Fruit fly (Drosophila melanogaster) whole organism, embryonic: Measurements from ENCODE around the gene CG1622.

Experiments
- BtbVII ChIP-seq: fragments of 200-800 bp; sonication (Bioruptor generic); optimal IDR thresholded peaks from 3 replicates; lab custom pipeline; 2017; ENCODE audit warnings: missing biosample characterization, mild to moderate bottlenecking, missing genetic modification characterization
- CG10147 ChIP-seq: fragments of 200-800 bp; sonication (Bioruptor generic); optimal IDR thresholded peaks from 2 replicates; lab custom pipeline; 2019; ENCODE audit warnings: missing biosample characterization, mild to moderate bottlenecking, missing genetic modification characterization, moderate library complexity
- CG10209 ChIP-seq: fragments of 200-800 bp; sonication (Bioruptor generic); optimal IDR thresholded peaks from 3 replicates; lab custom pipeline; 2017; ENCODE audit warnings: missing biosample characterization, mild to moderate bottlenecking, missing genetic modification characterization, missing genetic modification reagents
- CG10431 ChIP-seq: fragments of 200-800 bp; sonication (Bioruptor generic); optimal IDR thresholded peaks from 3 replicates; lab custom pipeline; 2018; ENCODE audit warnings: missing biosample characterization, mild to moderate bottlenecking, missing genetic modification characterization
- CG10462 ChIP-seq: fragments of 200-800 bp; sonication (Bioruptor generic); optimal IDR thresholded peaks from 2 replicates; lab custom pipeline; 2016; ENCODE audit warnings: missing biosample characterization, missing genetic modification characterization
- CG10979 ChIP-seq: fragments of 200-800 bp; sonication (Bioruptor generic); optimal IDR thresholded peaks from 2 replicates; lab custom pipeline; 2018; ENCODE audit warnings: missing biosample characterization, mild to moderate bottlenecking, missing genetic modification characterization, moderate library complexity
- CG12155 ChIP-seq: fragments of 200-800 bp; sonication (Bioruptor generic); optimal IDR thresholded peaks from 3 replicates; lab custom pipeline; 2016; ENCODE audit warnings: missing biosample characterization, missing genetic modification characterization
- CG1233 ChIP-seq: fragments of 200-800 bp; sonication (Bioruptor generic); optimal IDR thresholded peaks from 4 replicates; lab custom pipeline; 2018; ENCODE audit warnings: missing biosample characterization, mild to moderate bottlenecking, missing genetic modification characterization
- CG12659 ChIP-seq: fragments of 200-800 bp; sonication (Bioruptor generic); optimal IDR thresholded peaks from 3 replicates; lab custom pipeline; 2017; ENCODE audit warnings: mild to moderate bottlenecking, missing biosample characterization, missing genetic modification reagents, missing genetic modification characterization
- CG13775 ChIP-seq: fragments of 200-800 bp; sonication (Bioruptor generic); optimal IDR thresholded peaks from 3 replicates; lab custom pipeline; 2017; ENCODE audit warnings: missing biosample characterization, mild to moderate bottlenecking, missing genetic modification characterization
- CG16815 ChIP-seq: fragments of 200-800 bp; sonication (Bioruptor generic); optimal IDR thresholded peaks from 3 replicates; lab custom pipeline; 2017; ENCODE audit warnings: missing biosample characterization, mild to moderate bottlenecking, missing genetic modification characterization
- CG17361 ChIP-seq: fragments of 200-800 bp; sonication (Bioruptor generic); IDR thresholded peaks from 3 replicates; pipeline ENCODE4 v1.3.6; 2022; ENCODE audit warnings: missing biosample characterization, missing genetic modification characterization
- CG17385 ChIP-seq: fragments of 200-800 bp; sonication (Bioruptor generic); optimal IDR thresholded peaks from 3 replicates; lab custom pipeline; 2018; ENCODE audit warnings: missing biosample characterization, mild to moderate bottlenecking, missing genetic modification characterization
- CG18599 ChIP-seq: fragments of 200-800 bp; sonication (Bioruptor generic); optimal IDR thresholded peaks from 3 replicates; lab custom pipeline; 2017; ENCODE audit warnings: missing biosample characterization, missing genetic modification characterization, mild to moderate bottlenecking, moderate library complexity, missing genetic modification reagents
- CG2120 ChIP-seq: fragments of 200-800 bp; sonication (Bioruptor generic); optimal IDR thresholded peaks from 3 replicates; lab custom pipeline; 2016; ENCODE audit warnings: missing biosample characterization, missing genetic modification characterization
- CG32532 ChIP-seq: fragments of 200-800 bp; sonication (Bioruptor generic); IDR thresholded peaks from 2 replicates; pipeline ENCODE4 v1.3.6; 2022; ENCODE audit warnings: missing biosample characterization, missing genetic modification characterization
- CG3407 ChIP-seq: fragments of 200-800 bp; sonication (Bioruptor generic); optimal IDR thresholded peaks from 2 replicates; lab custom pipeline; 2018; ENCODE audit warnings: missing biosample characterization, mild to moderate bottlenecking, missing genetic modification characterization
- CG4360 ChIP-seq: fragments of 200-800 bp; sonication (Bioruptor generic); IDR thresholded peaks from 2 replicates; pipeline ENCODE4 v1.3.6; 2022; ENCODE audit warnings: missing biosample characterization, missing genetic modification characterization
- CG4820 ChIP-seq: fragments of 200-800 bp; sonication (Bioruptor generic); optimal IDR thresholded peaks from 3 replicates; lab custom pipeline; 2016; ENCODE audit warnings: missing biosample characterization, missing genetic modification characterization
- CG6175 ChIP-seq: fragments of 200-800 bp; sonication (Bioruptor generic); IDR thresholded peaks from 3 replicates; pipeline ENCODE4 v1.3.6; 2022; ENCODE audit warnings: missing biosample characterization, missing genetic modification characterization
- CG8290 ChIP-seq, 3 experiments: fragments of 200-800 bp; sonication (Bioruptor generic); optimal IDR thresholded peaks; 2 replicates each; lab custom pipeline; 2016 to 2019; ENCODE audit warnings: missing biosample characterization in 3 of 3, missing genetic modification characterization in 3 of 3, mild to moderate bottlenecking in 2 of 3, moderate library complexity in 1 of 3
- CG8924 ChIP-seq: fragments of 200-800 bp; optimal IDR thresholded peaks from 3 replicates; lab custom pipeline; 2019; ENCODE audit warnings: missing biosample characterization, mild to moderate bottlenecking, missing genetic modification characterization, moderate library complexity
- CG9437 ChIP-seq: fragments of 200-800 bp; sonication (Bioruptor generic); optimal IDR thresholded peaks from 2 replicates; lab custom pipeline; 2018; ENCODE audit warnings: missing biosample characterization, mild to moderate bottlenecking, missing genetic modification characterization
- Deaf1 ChIP-seq: fragments of 200-800 bp; optimal IDR thresholded peaks from 3 replicates; lab custom pipeline; 2019; ENCODE audit warnings: missing biosample characterization, mild to moderate bottlenecking, missing genetic modification characterization, moderate library complexity
- Dek ChIP-seq: fragments of 200-800 bp; sonication (Bioruptor generic); optimal IDR thresholded peaks from 3 replicates; lab custom pipeline; 2019; ENCODE audit warnings: missing biosample characterization, mild to moderate bottlenecking, missing genetic modification characterization, moderate library complexity
- Hr3 ChIP-seq: fragments of 200-800 bp; sonication (Bioruptor generic); optimal IDR thresholded peaks from 3 replicates; lab custom pipeline; 2016; ENCODE audit warnings: missing biosample characterization, missing genetic modification characterization
- Jarid2 ChIP-seq: fragments of 200-800 bp; sonication (Bioruptor generic); optimal IDR thresholded peaks from 3 replicates; lab custom pipeline; 2017; ENCODE audit warnings: mild to moderate bottlenecking, missing biosample characterization, missing genetic modification reagents, missing genetic modification characterization
- Meics ChIP-seq: fragments of 200-800 bp; sonication (Bioruptor generic); optimal IDR thresholded peaks from 2 replicates; lab custom pipeline; 2017; ENCODE audit warnings: missing biosample characterization, mild to moderate bottlenecking, missing genetic modification characterization
- Rfx ChIP-seq: fragments of 200-800 bp; sonication (Bioruptor generic); IDR thresholded peaks from 2 replicates; pipeline ENCODE4 v1.3.6; 2022; ENCODE audit warnings: missing biosample characterization, missing genetic modification characterization
- Xbp1 ChIP-seq: fragments of 200-800 bp; sonication (Bioruptor generic); optimal IDR thresholded peaks from 3 replicates; lab custom pipeline; 2016; ENCODE audit warnings: missing biosample characterization, mild to moderate bottlenecking, missing genetic modification characterization
- al ChIP-seq: fragments of 200-800 bp; sonication (Bioruptor generic); IDR thresholded peaks from 2 replicates; pipeline ENCODE4 v1.3.6; 2022; ENCODE audit warnings: missing biosample characterization, missing genetic modification characterization
- bcd ChIP-seq: fragments of 200-800 bp; sonication (Bioruptor generic); optimal IDR thresholded peaks from 2 replicates; lab custom pipeline; 2017; ENCODE audit warnings: missing biosample characterization, mild to moderate bottlenecking, missing genetic modification characterization
- bsh ChIP-seq, 2 experiments: fragments of 200-800 bp; sonication (Bioruptor generic); optimal IDR thresholded peaks; 2 replicates each; lab custom pipeline; 2017 to 2018; ENCODE audit warnings: mild to moderate bottlenecking in 2 of 2, missing biosample characterization in 2 of 2, missing genetic modification characterization in 2 of 2, moderate library complexity in 1 of 2
- cwo ChIP-seq: fragments of 200-800 bp; sonication (Bioruptor generic); optimal IDR thresholded peaks from 3 replicates; lab custom pipeline; 2017; ENCODE audit warnings: missing biosample characterization, missing genetic modification characterization, mild to moderate bottlenecking, moderate library complexity, missing genetic modification reagents
- grau ChIP-seq: fragments of 200-800 bp; optimal IDR thresholded peaks from 3 replicates; lab custom pipeline; 2019; ENCODE audit warnings: missing biosample characterization, mild to moderate bottlenecking, missing genetic modification characterization, moderate library complexity
- ind ChIP-seq: fragments of 200-800 bp; sonication (Bioruptor generic); optimal IDR thresholded peaks from 3 replicates; lab custom pipeline; 2016; ENCODE audit warnings: missing biosample characterization, missing genetic modification characterization
- lab ChIP-seq: fragments of 200-800 bp; sonication (Bioruptor generic); optimal IDR thresholded peaks from 3 replicates; lab custom pipeline; 2017; ENCODE audit warnings: missing biosample characterization, missing genetic modification characterization, mild to moderate bottlenecking, moderate library complexity, missing genetic modification reagents
- mam ChIP-seq: fragments of 200-800 bp; sonication (Bioruptor generic); optimal IDR thresholded peaks from 3 replicates; lab custom pipeline; 2016; ENCODE audit warnings: missing biosample characterization, missing genetic modification characterization
- pho ChIP-seq: fragments of 200-800 bp; sonication (Bioruptor generic); optimal IDR thresholded peaks from 2 replicates; lab custom pipeline; 2016; ENCODE audit warnings: missing biosample characterization, missing genetic modification characterization
- phol ChIP-seq: fragments of 200-800 bp; sonication (Bioruptor generic); optimal IDR thresholded peaks from 3 replicates; lab custom pipeline; 2018; ENCODE audit warnings: missing biosample characterization, mild to moderate bottlenecking, missing genetic modification characterization, moderate library complexity
- prd ChIP-seq, 3 experiments: fragments of >200 bp in 2 of 3; fragments of 200-800 bp in 1 of 3; sonication (Bioruptor generic) in 1 of 3; optimal IDR thresholded peaks in 2 of 3; IDR thresholded peaks in 1 of 3; 2 replicates in 2 of 3; 3 replicates in 1 of 3; pipeline versions ENCODE4 v1.3.6 to Lab custom; 2017 to 2022; ENCODE audit warnings: missing biosample characterization in 1 of 3, missing genetic modification characterization in 1 of 3
- row ChIP-seq: fragments of 200-800 bp; sonication (Bioruptor generic); IDR thresholded peaks from 3 replicates; pipeline ENCODE4 v1.3.6; 2022; ENCODE audit warnings: missing biosample characterization, missing genetic modification characterization
- sens-2 ChIP-seq: fragments of 200-800 bp; sonication (Bioruptor generic); IDR thresholded peaks from 2 replicates; pipeline ENCODE4 v1.3.6; 2022; ENCODE audit warnings: missing biosample characterization, missing genetic modification characterization
- sisA ChIP-seq: fragments of 200-800 bp; sonication (Bioruptor generic); IDR thresholded peaks from 2 replicates; pipeline ENCODE4 v1.3.6; 2022; ENCODE audit warnings: missing biosample characterization, missing genetic modification characterization
- tio ChIP-seq: fragments of 200-800 bp; sonication (Bioruptor generic); optimal IDR thresholded peaks from 2 replicates; lab custom pipeline; 2017; ENCODE audit warnings: missing biosample characterization, missing genetic modification characterization, inconsistent platforms
- unpg ChIP-seq: fragments of 200-800 bp; sonication (Bioruptor generic); optimal IDR thresholded peaks from 3 replicates; lab custom pipeline; 2018; ENCODE audit warnings: missing biosample characterization, mild to moderate bottlenecking, missing genetic modification characterization, moderate library complexity
- wdn ChIP-seq: fragments of 200-800 bp; sonication (Bioruptor generic); IDR thresholded peaks from 2 replicates; pipeline ENCODE4 v1.3.6; 2022; ENCODE audit warnings: missing biosample characterization, missing genetic modification characterization

The CG1622 gene

DNA sequence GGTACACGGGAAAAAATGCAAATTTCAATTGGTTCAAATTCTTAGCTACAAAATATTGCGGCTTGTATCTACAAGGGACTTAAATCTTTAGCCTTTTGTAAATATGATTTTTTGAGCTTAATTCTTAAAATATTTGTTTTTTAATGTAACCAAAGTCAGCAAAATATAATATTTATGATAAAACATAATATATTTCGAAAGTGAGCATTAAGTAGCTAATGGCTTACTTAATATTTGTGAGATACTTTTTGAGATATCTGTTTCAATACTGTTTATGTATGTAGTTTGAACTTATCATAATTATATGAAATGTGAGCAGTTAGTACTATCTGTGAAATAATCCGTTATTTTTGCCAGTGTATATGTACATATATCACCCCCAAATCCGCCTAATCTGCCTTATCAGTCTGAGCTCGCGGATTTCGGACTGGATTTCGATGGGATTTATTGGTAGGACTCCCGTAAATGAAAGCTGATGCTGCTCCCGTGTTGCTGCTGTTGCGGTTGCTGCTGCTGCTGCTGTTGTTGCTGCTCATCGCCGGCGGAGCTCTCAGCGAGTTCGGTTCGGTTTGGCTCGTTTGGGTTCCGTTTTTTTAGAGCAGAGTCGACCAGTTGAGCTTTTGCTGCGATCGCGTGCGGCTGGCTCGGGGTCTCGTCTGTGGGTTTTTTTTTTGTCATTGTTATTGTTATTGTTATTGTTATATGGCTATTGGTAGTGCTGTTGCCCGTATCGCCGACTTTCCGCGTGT is 24.0 kb downstream of the CG1622 start (continued):
- TF ChIP-seq CG3407 (GFP tag; lab: Kevin White, UChicago), result no peak
- TF ChIP-seq CG32532 (GFP tag; lab: Robert Waterston, UW), result peak; percentile 51; the same call in 1 of the 2 replicates
- no peak for TF ChIP-seq CG10462 (GFP tag; lab: Kevin White, UChicago)
- TF ChIP-seq CG12659 (GFP tag; lab: Kevin White, UChicago), result peak; percentile 37
- peak; percentile 27 for TF ChIP-seq CG17385 (GFP tag; lab: Kevin White, UChicago)
- TF ChIP-seq sisA, result 0 out of 2 replicates have a peak, but pooled peaks have one; percentile 27
- peak; percentile 45 for TF ChIP-seq CG13775 (GFP tag; lab: Kevin White, UChicago)
- TF ChIP-seq grau (tag; lab: Kevin White, UChicago), result peak; percentile 66
- TF ChIP-seq CG17361 (GFP tag; lab: Robert Waterston, UW), result peak; percentile 68; the same call in 2 of the 3 replicates
- TF ChIP-seq sens-2, result no peak
- TF ChIP-seq row (GFP tag; lab: Robert Waterston, UW), result peak; percentile 22; the same call in 1 of the 3 replicates
- peak; percentile 25 for TF ChIP-seq CG8924 (tag; lab: Kevin White, UChicago)
- TF ChIP-seq Deaf1 (tag; lab: Kevin White, UChicago), result peak; percentile 56
- peak; percentile 61 for TF ChIP-seq tio
- TF ChIP-seq ind, result peak; percentile 37
- TF ChIP-seq mam (GFP tag; lab: Kevin White, UChicago), result peak; percentile 33
- peak; percentile 38 for TF ChIP-seq CG18599 (GFP tag; lab: Kevin White, UChicago)
- peak; percentile 25 for TF ChIP-seq unpg (GFP tag; lab: Kevin White, UChicago)
- TF ChIP-seq CG4360 (GFP tag; lab: Robert Waterston, UW), result no peak
- peak; percentile 49 for TF ChIP-seq CG2120 (GFP tag; lab: Kevin White, UChicago)
- TF ChIP-seq wdn (GFP tag; lab: Robert Waterston, UW), result peak; percentile 29; the same call in 1 of the 2 replicates
- TF ChIP-seq pho (GFP tag; lab: Kevin White, UChicago), result peak; percentile 22
- no peak for TF ChIP-seq CG8290 (GFP tag; optimal IDR thresholded peaks at IDR 0.05; lab: Kevin White, UChicago)
- peak in 1 of 2 experiments; percentile 12 for TF ChIP-seq CG8290 (tag; optimal IDR thresholded peaks at IDR 0.05; lab: Kevin White, UChicago)
- peak; percentile 24 for TF ChIP-seq CG16815
- peak; percentile 34 for TF ChIP-seq phol (tag; lab: Kevin White, UChicago)
- peak; percentile 53 for TF ChIP-seq CG9437 (GFP tag; lab: Kevin White, UChicago)
- peak; percentile 46 for TF ChIP-seq cwo (GFP tag; lab: Kevin White, UChicago)
- peak; percentile 36 for TF ChIP-seq lab
- TF ChIP-seq CG1233, result no peak
- TF ChIP-seq al (GFP tag; lab: Robert Waterston, UW), result 0 out of 2 replicates have a peak, but pooled peaks have one; percentile 33
- TF ChIP-seq Dek (tag; lab: Kevin White, UChicago), result peak; percentile 49
- TF ChIP-seq BtbVII (GFP tag; lab: Kevin White, UChicago), result peak; percentile 54
- peak in 1 of 2 experiments; percentile 1 for TF ChIP-seq bsh (GFP tag; optimal IDR thresholded peaks at IDR 0.05; lab: Kevin White, UChicago)
- no peak for TF ChIP-seq Hr3 (GFP tag; lab: Kevin White, UChicago)
- no peak for TF ChIP-seq CG10431 (GFP tag; lab: Kevin White, UChicago)
- peak; percentile 54 for TF ChIP-seq Meics
- TF ChIP-seq prd (optimal IDR thresholded peaks at IDR 0.05; lab: Kevin White, UChicago), result no peak
- peak; percentile 49; the same call in 2 of the 3 replicates for TF ChIP-seq prd (GFP tag; IDR thresholded peaks at IDR 0.05; lab: Robert Waterston, UW)
- peak; percentile 22 for TF ChIP-seq Jarid2 (GFP tag; lab: Kevin White, UChicago)
- TF ChIP-seq bcd, result peak; percentile 24
- TF ChIP-seq Rfx (GFP tag; lab: Robert Waterston, UW), result peak; percentile 37; the same call in 1 of the 2 replicates
- no peak for TF ChIP-seq CG4820 (GFP tag; lab: Kevin White, UChicago)
- TF ChIP-seq CG10979 (tag; lab: Kevin White, UChicago), result peak; percentile 5
- TF ChIP-seq CG12155, result peak; percentile 22
- TF ChIP-seq CG10147 (GFP tag; lab: Kevin White, UChicago), result peak; percentile 28
- peak; percentile 8 for TF ChIP-seq CG10209
- TF ChIP-seq CG6175, result peak; percentile 60; the same call in 1 of the 3 replicates
- TF ChIP-seq Xbp1 (GFP tag; lab: Kevin White, UChicago), result peak; percentile 40
